Fruit fly (Drosophila melanogaster) whole organism, pupa: ENCODE measurements around the gene CG15539.

Experiments
- CG10348 ChIP-seq: fragments of 200-800 bp; sonication (Bioruptor generic); IDR thresholded peaks from 2 replicates; pipeline ENCODE4 v1.3.6; 2022; ENCODE audit warnings: missing biosample characterization, missing genetic modification characterization
- CG13204 ChIP-seq: fragments of 200-800 bp; sonication (Bioruptor generic); optimal IDR thresholded peaks from 2 replicates; lab custom pipeline; 2018; ENCODE audit warnings: missing biosample characterization, mild to moderate bottlenecking, missing genetic modification characterization, moderate library complexity
- CG14655 ChIP-seq: fragments of 200-800 bp; sonication (Bioruptor generic); optimal IDR thresholded peaks from 3 replicates; lab custom pipeline; 2017; ENCODE audit warnings: mild to moderate bottlenecking, missing biosample characterization, missing genetic modification reagents, missing genetic modification characterization
- CG15710 ChIP-seq: fragments of 200-800 bp; sonication (Bioruptor generic); optimal IDR thresholded peaks from 2 replicates; lab custom pipeline; 2018; ENCODE audit warnings: missing biosample characterization, mild to moderate bottlenecking, missing genetic modification characterization, moderate library complexity
- CG17806 ChIP-seq: fragments of 200-800 bp; sonication (Bioruptor generic); optimal IDR thresholded peaks from 2 replicates; lab custom pipeline; 2018; ENCODE audit warnings: missing biosample characterization, mild to moderate bottlenecking, missing genetic modification characterization, moderate library complexity
- CG4496 ChIP-seq: fragments of 200-800 bp; sonication (Bioruptor generic); IDR thresholded peaks from 3 replicates; pipeline ENCODE4 v1.3.6; 2022; ENCODE audit warnings: missing biosample characterization, missing genetic modification characterization
- CG9948 ChIP-seq: fragments of 200-800 bp; sonication (Bioruptor generic); optimal IDR thresholded peaks from 2 replicates; lab custom pipeline; 2018; ENCODE audit warnings: missing biosample characterization, mild to moderate bottlenecking, missing genetic modification characterization, moderate library complexity
- EcR ChIP-seq: fragments of 200-800 bp; sonication (Bioruptor generic); optimal IDR thresholded peaks from 3 replicates; lab custom pipeline; 2019; ENCODE audit warnings: missing biosample characterization, missing genetic modification characterization, mild to moderate bottlenecking, moderate library complexity, missing genetic modification reagents
- Ets98B ChIP-seq: fragments of 200-800 bp; sonication (Bioruptor generic); IDR thresholded peaks from 2 replicates; pipeline ENCODE4 v1.3.6; 2022; ENCODE audit warnings: missing biosample characterization, missing genetic modification characterization
- Pif1B ChIP-seq: fragments of 200-800 bp; sonication (Bioruptor generic); optimal IDR thresholded peaks from 3 replicates; lab custom pipeline; 2016; ENCODE audit warnings: missing biosample characterization, missing genetic modification characterization
- fd96Ca ChIP-seq: fragments of 200-800 bp; sonication (Bioruptor generic); IDR thresholded peaks from 3 replicates; pipeline ENCODE4 v1.3.6; 2022; ENCODE audit warnings: missing biosample characterization, missing genetic modification characterization

DNA sequence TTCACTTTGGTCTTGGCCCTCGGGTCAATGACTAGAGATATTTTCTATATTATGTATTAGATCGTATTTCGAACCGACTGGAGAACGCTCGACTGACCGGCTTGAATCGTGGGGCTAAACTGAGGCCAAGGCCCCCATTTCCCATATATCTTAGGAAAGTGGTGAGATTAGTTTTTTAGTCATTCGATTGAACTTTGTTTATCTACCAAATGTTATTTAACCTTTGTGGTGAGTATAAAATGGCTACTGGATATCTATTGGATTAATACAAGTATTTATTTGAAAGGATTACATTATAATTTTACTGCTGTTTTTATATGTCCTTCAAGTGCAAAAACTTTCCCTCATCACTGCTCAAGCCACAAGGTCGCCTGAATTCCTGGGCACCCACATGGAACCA is 2.4 kb upstream of the CG15539 start, which contains the start of gene CG31371:
- TF ChIP-seq CG4496 (GFP tag; lab: Robert Waterston, UW) (no peak), EcR (GFP tag; lab: Kevin White, UChicago) (no peak), CG9948 (no peak), Pif1B (GFP tag; lab: Kevin White, UChicago) (no peak), CG15710 (tag; lab: Kevin White, UChicago) (no peak), CG17806 (no peak), CG10348 (no peak), CG14655 (no peak), Ets98B (no peak), CG13204 (GFP tag; lab: Kevin White, UChicago) (no peak), fd96Ca (no peak)
